Fruit fly (Drosophila melanogaster) whole organism, embryonic: Measurements from ENCODE around the gene Ir94d.

Experiments used
- ATbp ChIP-seq: fragments of 200-800 bp; sonication (Bioruptor generic); optimal IDR thresholded peaks from 2 replicates; lab custom pipeline; 2017; ENCODE audit warnings: missing biosample characterization, mild to moderate bottlenecking, missing genetic modification characterization, missing genetic modification reagents
- Atf6 ChIP-seq: fragments of 200-800 bp; sonication (Bioruptor generic); IDR thresholded peaks from 2 replicates; pipeline ENCODE4 v1.3.6; 2022; ENCODE audit warnings: missing biosample characterization, missing genetic modification characterization
- CG10209 ChIP-seq: fragments of 200-800 bp; sonication (Bioruptor generic); optimal IDR thresholded peaks from 3 replicates; lab custom pipeline; 2017; ENCODE audit warnings: missing biosample characterization, mild to moderate bottlenecking, missing genetic modification characterization, missing genetic modification reagents
- CG10431 ChIP-seq: fragments of 200-800 bp; sonication (Bioruptor generic); optimal IDR thresholded peaks from 3 replicates; lab custom pipeline; 2018; ENCODE audit warnings: missing biosample characterization, mild to moderate bottlenecking, missing genetic modification characterization
- CG11093 ChIP-seq: fragments of 200-800 bp; sonication (Bioruptor generic); IDR thresholded peaks from 3 replicates; pipeline ENCODE4 v1.3.6; 2022; ENCODE audit warnings: missing biosample characterization, missing genetic modification characterization
- CG11723 ChIP-seq: fragments of 200-800 bp; sonication (Bioruptor generic); optimal IDR thresholded peaks from 2 replicates; lab custom pipeline; 2017; ENCODE audit warnings: missing biosample characterization, mild to moderate bottlenecking, missing genetic modification characterization
- CG12299 ChIP-seq: fragments of 200-800 bp; sonication (Bioruptor generic); optimal IDR thresholded peaks from 2 replicates; lab custom pipeline; 2018; ENCODE audit warnings: missing biosample characterization, mild to moderate bottlenecking, missing genetic modification characterization
- CG12942 ChIP-seq: fragments of 200-800 bp; sonication (Bioruptor generic); optimal IDR thresholded peaks from 3 replicates; lab custom pipeline; 2016; ENCODE audit warnings: missing biosample characterization, missing genetic modification characterization
- CG13287 ChIP-seq: fragments of 200-800 bp; sonication (Bioruptor generic); IDR thresholded peaks from 2 replicates; pipeline ENCODE4 v1.3.6; 2022; ENCODE audit warnings: missing biosample characterization, missing genetic modification characterization; ENCODE audit not compliant: partially characterized antibody
- CG14441 ChIP-seq: fragments of 200-800 bp; sonication (Bioruptor generic); IDR thresholded peaks from 2 replicates; pipeline ENCODE4 v1.3.6; 2022; ENCODE audit warnings: missing biosample characterization, missing genetic modification characterization
- CG15073 ChIP-seq: fragments of 200-800 bp; sonication (Bioruptor generic); optimal IDR thresholded peaks from 2 replicates; lab custom pipeline; 2016; ENCODE audit warnings: missing biosample characterization, missing genetic modification characterization
- CG1603 ChIP-seq: fragments of 200-800 bp; sonication (Bioruptor generic); optimal IDR thresholded peaks from 2 replicates; lab custom pipeline; 2019; ENCODE audit warnings: missing biosample characterization, mild to moderate bottlenecking, missing genetic modification characterization, moderate library complexity
- CG16779 ChIP-seq: fragments of 200-800 bp; sonication (Bioruptor generic); IDR thresholded peaks from 2 replicates; pipeline ENCODE4 v1.3.6; 2022; ENCODE audit warnings: missing biosample characterization, missing genetic modification characterization
- CG18599 ChIP-seq: fragments of 200-800 bp; sonication (Bioruptor generic); optimal IDR thresholded peaks from 3 replicates; lab custom pipeline; 2017; ENCODE audit warnings: missing biosample characterization, missing genetic modification characterization, mild to moderate bottlenecking, moderate library complexity, missing genetic modification reagents
- CG30431 ChIP-seq: fragments of 200-800 bp; sonication (Bioruptor generic); optimal IDR thresholded peaks from 2 replicates; lab custom pipeline; 2017; ENCODE audit warnings: missing biosample characterization, missing genetic modification characterization
- CG3281 ChIP-seq: fragments of 200-800 bp; sonication (Bioruptor generic); optimal IDR thresholded peaks from 3 replicates; lab custom pipeline; 2017; ENCODE audit warnings: missing biosample characterization, mild to moderate bottlenecking, missing genetic modification characterization
- CG42726 ChIP-seq: fragments of 200-800 bp; sonication (Bioruptor generic); IDR thresholded peaks from 2 replicates; pipeline ENCODE4 v1.3.6; 2022; ENCODE audit warnings: missing biosample characterization, missing genetic modification characterization; ENCODE audit not compliant: partially characterized antibody
- CG4617 ChIP-seq: fragments of 200-800 bp; sonication (Bioruptor generic); optimal IDR thresholded peaks from 3 replicates; lab custom pipeline; 2016; ENCODE audit warnings: missing biosample characterization, missing genetic modification characterization, borderline replicate concordance
- CG4820 ChIP-seq: fragments of 200-800 bp; sonication (Bioruptor generic); optimal IDR thresholded peaks from 3 replicates; lab custom pipeline; 2016; ENCODE audit warnings: missing biosample characterization, missing genetic modification characterization
- CG6272 ChIP-seq: fragments of 200-800 bp; sonication (Bioruptor generic); IDR thresholded peaks from 2 replicates; pipeline ENCODE4 v1.3.6; 2022; ENCODE audit warnings: missing biosample characterization, missing genetic modification characterization
- CG7786 ChIP-seq: fragments of 200-800 bp; sonication (Bioruptor generic); optimal IDR thresholded peaks from 2 replicates; lab custom pipeline; 2016; ENCODE audit warnings: missing biosample characterization, missing genetic modification characterization
- CG8281 ChIP-seq: fragments of 200-800 bp; sonication (Bioruptor generic); optimal IDR thresholded peaks from 2 replicates; lab custom pipeline; 2018; ENCODE audit warnings: missing biosample characterization, mild to moderate bottlenecking, missing genetic modification characterization, moderate library complexity
- CG9609 ChIP-seq: fragments of 200-800 bp; sonication (Bioruptor generic); optimal IDR thresholded peaks from 3 replicates; lab custom pipeline; 2016; ENCODE audit warnings: missing biosample characterization, missing genetic modification characterization
- Doc2 ChIP-seq: fragments of 200-800 bp; sonication (Bioruptor generic); IDR thresholded peaks from 2 replicates; pipeline ENCODE4 v1.3.6; 2022; ENCODE audit warnings: missing biosample characterization, missing genetic modification characterization
- Fer1 ChIP-seq: fragments of 200-800 bp; sonication (Bioruptor generic); optimal IDR thresholded peaks from 2 replicates; lab custom pipeline; 2017; ENCODE audit warnings: missing biosample characterization, mild to moderate bottlenecking, missing genetic modification characterization
- H15 ChIP-seq: fragments of 200-800 bp; sonication (Bioruptor generic); IDR thresholded peaks from 3 replicates; pipeline ENCODE4 v1.3.6; 2022; ENCODE audit warnings: missing biosample characterization, missing genetic modification characterization
- Hand ChIP-seq: fragments of 200-800 bp; sonication (Bioruptor generic); optimal IDR thresholded peaks from 2 replicates; lab custom pipeline; 2017; ENCODE audit warnings: mild to moderate bottlenecking, missing biosample characterization, missing genetic modification reagents, missing genetic modification characterization
- MBD-R2 ChIP-seq: fragments of 200-800 bp; sonication (Bioruptor generic); IDR thresholded peaks from 2 replicates; pipeline ENCODE4 v1.3.6; 2022; ENCODE audit warnings: missing biosample characterization, missing genetic modification characterization
- NC2β ChIP-seq: fragments of 200-800 bp; sonication (Bioruptor generic); optimal IDR thresholded peaks from 2 replicates; lab custom pipeline; 2016; ENCODE audit warnings: missing biosample characterization, missing genetic modification characterization
- Nf-YB ChIP-seq: fragments of 200-800 bp; sonication (Bioruptor generic); optimal IDR thresholded peaks from 3 replicates; lab custom pipeline; 2019; ENCODE audit warnings: missing biosample characterization, mild to moderate bottlenecking, missing genetic modification characterization, moderate library complexity
- NfI ChIP-seq: fragments of 200-800 bp; sonication (Bioruptor generic); optimal IDR thresholded peaks from 3 replicates; lab custom pipeline; 2018; ENCODE audit warnings: missing biosample characterization, mild to moderate bottlenecking, missing genetic modification characterization, moderate library complexity
- Oaz ChIP-seq: fragments of 200-800 bp; sonication (Bioruptor generic); IDR thresholded peaks from 2 replicates; pipeline ENCODE4 v1.3.6; 2022; ENCODE audit warnings: missing biosample characterization, missing genetic modification characterization
- Ptx1 ChIP-seq: fragments of 200-800 bp; sonication (Bioruptor generic); IDR thresholded peaks from 2 replicates; pipeline ENCODE4 v1.3.6; 2022; ENCODE audit warnings: missing biosample characterization, missing genetic modification characterization
- Trl ChIP-seq, 3 experiments: fragments of >200 bp in 2 of 3; fragments of 200-800 bp in 1 of 3; sonication (Bioruptor generic) in 1 of 3; optimal IDR thresholded peaks; 2 replicates in 1 of 3; 3 replicates in 2 of 3; lab custom pipeline; 2016 to 2017; ENCODE audit warnings: missing biosample characterization in 1 of 3, missing genetic modification characterization in 1 of 3
- ap ChIP-seq: fragments of 200-800 bp; sonication (Bioruptor generic); IDR thresholded peaks from 2 replicates; pipeline ENCODE4 v1.3.6; 2022; ENCODE audit warnings: missing biosample characterization, missing genetic modification characterization
- btn ChIP-seq: fragments of 200-800 bp; sonication (Bioruptor generic); optimal IDR thresholded peaks from 2 replicates; lab custom pipeline; 2016; ENCODE audit warnings: missing biosample characterization, missing genetic modification characterization
- cas ChIP-seq: fragments of 200-800 bp; sonication (Bioruptor generic); IDR thresholded peaks from 2 replicates; pipeline ENCODE4 v1.3.6; 2022; ENCODE audit warnings: missing biosample characterization, missing genetic modification characterization
- crc ChIP-seq: fragments of 200-800 bp; sonication (Bioruptor generic); optimal IDR thresholded peaks from 2 replicates; lab custom pipeline; 2016; ENCODE audit warnings: missing biosample characterization, missing genetic modification characterization
- dmrt11E ChIP-seq: fragments of 200-800 bp; sonication (Bioruptor generic); optimal IDR thresholded peaks from 3 replicates; lab custom pipeline; 2018; ENCODE audit warnings: missing biosample characterization, mild to moderate bottlenecking, missing genetic modification characterization, moderate library complexity
- ewg ChIP-seq: fragments of 200-800 bp; sonication (Bioruptor generic); optimal IDR thresholded peaks from 3 replicates; lab custom pipeline; 2017; ENCODE audit warnings: mild to moderate bottlenecking, missing biosample characterization, missing genetic modification reagents, missing genetic modification characterization
- gcm2 ChIP-seq: fragments of 200-800 bp; sonication (Bioruptor generic); optimal IDR thresholded peaks from 2 replicates; lab custom pipeline; 2016; ENCODE audit warnings: missing biosample characterization, missing genetic modification characterization
- lab ChIP-seq: fragments of 200-800 bp; sonication (Bioruptor generic); optimal IDR thresholded peaks from 3 replicates; lab custom pipeline; 2017; ENCODE audit warnings: missing biosample characterization, missing genetic modification characterization, mild to moderate bottlenecking, moderate library complexity, missing genetic modification reagents
- lbe ChIP-seq: fragments of 200-800 bp; sonication (Bioruptor generic); optimal IDR thresholded peaks from 2 replicates; lab custom pipeline; 2016; ENCODE audit warnings: missing biosample characterization, mild to moderate bottlenecking, missing genetic modification characterization
- pb ChIP-seq: fragments of 200-800 bp; sonication (Bioruptor generic); optimal IDR thresholded peaks from 3 replicates; lab custom pipeline; 2016; ENCODE audit warnings: missing biosample characterization, missing genetic modification characterization
- peb ChIP-seq: fragments of 200-800 bp; sonication (Bioruptor generic); IDR thresholded peaks from 2 replicates; pipeline ENCODE4 v1.3.6; 2022; ENCODE audit warnings: missing biosample characterization, missing genetic modification characterization
- ranshi ChIP-seq: fragments of 200-800 bp; sonication (Bioruptor generic); IDR thresholded peaks from 2 replicates; pipeline ENCODE4 v1.3.6; 2022; ENCODE audit warnings: missing biosample characterization, missing genetic modification characterization
- shn ChIP-seq: fragments of 200-800 bp; sonication (Bioruptor generic); optimal IDR thresholded peaks from 3 replicates; lab custom pipeline; 2016; ENCODE audit warnings: missing biosample characterization, missing genetic modification characterization
- slou ChIP-seq: fragments of 200-800 bp; sonication (Bioruptor generic); optimal IDR thresholded peaks from 3 replicates; lab custom pipeline; 2016; ENCODE audit warnings: missing biosample characterization, missing genetic modification characterization
- trem ChIP-seq: fragments of 200-800 bp; optimal IDR thresholded peaks from 3 replicates; lab custom pipeline; 2019; ENCODE audit warnings: missing biosample characterization, mild to moderate bottlenecking, missing genetic modification characterization, moderate library complexity
- zen2 ChIP-seq: fragments of 200-800 bp; sonication (Bioruptor generic); IDR thresholded peaks from 3 replicates; pipeline ENCODE4 v1.3.6; 2022; ENCODE audit warnings: missing biosample characterization, missing genetic modification characterization; ENCODE audit not compliant: partially characterized antibody

The Ir94d gene

dm6 chr3R:23358565-23359138 lies 44.0 kb upstream of the Ir94d start, which contains the start of gene RpS3 (continued):
- peak; percentile 54 for TF ChIP-seq lab (GFP tag; lab: Kevin White, UChicago)
- TF ChIP-seq CG12942, result no peak
- TF ChIP-seq NfI (GFP tag; lab: Kevin White, UChicago), result peak; percentile 30
- no peak for TF ChIP-seq Hand (GFP tag; lab: Kevin White, UChicago)
- TF ChIP-seq lbe (GFP tag; lab: Kevin White, UChicago), result no peak
- no peak for TF ChIP-seq dmrt11E
- TF ChIP-seq CG12299 (tag; lab: Kevin White, UChicago), result peak; percentile 18
- peak; percentile 63 for TF ChIP-seq Fer1 (GFP tag; lab: Kevin White, UChicago)
- no peak for TF ChIP-seq CG10209 (GFP tag; lab: Kevin White, UChicago)
- peak; percentile 34 for TF ChIP-seq CG10431 (GFP tag; lab: Kevin White, UChicago)
- no peak for TF ChIP-seq CG11093 (GFP tag; lab: Robert Waterston, UW)
- TF ChIP-seq CG9609 (GFP tag; lab: Kevin White, UChicago), result no peak
- TF ChIP-seq CG30431 (GFP tag; lab: Kevin White, UChicago), result no peak
- TF ChIP-seq H15 (GFP tag; lab: Robert Waterston, UW), result no peak
- no peak for TF ChIP-seq peb (GFP tag; lab: Robert Waterston, UW)
- TF ChIP-seq CG15073 (GFP tag; lab: Kevin White, UChicago), result no peak
- peak; percentile 30; the same call in 1 of the 2 replicates for TF ChIP-seq MBD-R2 (GFP tag; lab: Robert Waterston, UW)
- no peak for TF ChIP-seq shn (GFP tag; lab: Kevin White, UChicago)
- no peak for TF ChIP-seq NC2β (GFP tag; lab: Kevin White, UChicago)
- TF ChIP-seq Doc2 (GFP tag; lab: Robert Waterston, UW), result no peak
- no peak for TF ChIP-seq zen2
- TF ChIP-seq CG18599 (GFP tag; lab: Kevin White, UChicago), result no peak
- TF ChIP-seq CG6272 (GFP tag; lab: Robert Waterston, UW), result no peak
- no peak for TF ChIP-seq CG4820
- TF ChIP-seq CG16779, result no peak
- no peak for TF ChIP-seq Oaz
- TF ChIP-seq Trl (optimal IDR thresholded peaks at IDR 0.05; lab: Kevin White, UChicago), result no peak
- TF ChIP-seq Trl (GFP tag; optimal IDR thresholded peaks at IDR 0.05; lab: Kevin White, UChicago), result no peak
- TF ChIP-seq gcm2 (GFP tag; lab: Kevin White, UChicago), result no peak
- TF ChIP-seq ap, result no peak
- no peak for TF ChIP-seq crc (GFP tag; lab: Kevin White, UChicago)
- no peak for TF ChIP-seq slou (GFP tag; lab: Kevin White, UChicago)
- TF ChIP-seq Ptx1, result no peak
- TF ChIP-seq CG42726 (GFP tag; lab: Robert Waterston, UW), result no peak
- no peak for TF ChIP-seq cas
- peak; percentile 30 for TF ChIP-seq CG4617 (GFP tag; lab: Kevin White, UChicago)
- peak; percentile 77 for TF ChIP-seq trem
- TF ChIP-seq CG11723 (GFP tag; lab: Kevin White, UChicago), result no peak
- TF ChIP-seq CG14441 (GFP tag; lab: Robert Waterston, UW), result no peak
- no peak for TF ChIP-seq ranshi
- TF ChIP-seq CG1603 (tag; lab: Kevin White, UChicago), result peak; percentile 12
- no peak for TF ChIP-seq CG7786 (GFP tag; lab: Kevin White, UChicago)
- TF ChIP-seq CG3281 (GFP tag; lab: Kevin White, UChicago), result peak; percentile 64
- no peak for TF ChIP-seq ATbp (GFP tag; lab: Kevin White, UChicago)
- no peak for TF ChIP-seq CG8281 (tag; lab: Kevin White, UChicago)
- TF ChIP-seq Atf6 (GFP tag; lab: Robert Waterston, UW), result no peak
- no peak for TF ChIP-seq btn (GFP tag; lab: Kevin White, UChicago)
- peak; percentile 53 for TF ChIP-seq CG13287 (GFP tag; lab: Robert Waterston, UW)
- peak; percentile 13 for TF ChIP-seq Nf-YB (GFP tag; lab: Kevin White, UChicago)
- no peak for TF ChIP-seq pb (GFP tag; lab: Kevin White, UChicago)
- TF ChIP-seq ewg, result peak; percentile 78
